Worm (Caenorhabditis elegans): ENCODE results near the gene nspc-19.
"Not testable (repeated sequence)": the region's sequence is repeated elsewhere in the genome, so short reads cannot be mapped to it uniquely, and the experiment has no call there.

Gene nspc-19

ce11 chrX:14528399-14528798 lies at the start of gene nspc-19:
TSS of gene nspc-19 (plus strand) at chrX:14528699.
- TF ChIP-seq pax-1, ceh-2, C08G9.2 (tag; optimal IDR thresholded peaks at IDR 0.05): not testable (repeated sequence)

DNA sequence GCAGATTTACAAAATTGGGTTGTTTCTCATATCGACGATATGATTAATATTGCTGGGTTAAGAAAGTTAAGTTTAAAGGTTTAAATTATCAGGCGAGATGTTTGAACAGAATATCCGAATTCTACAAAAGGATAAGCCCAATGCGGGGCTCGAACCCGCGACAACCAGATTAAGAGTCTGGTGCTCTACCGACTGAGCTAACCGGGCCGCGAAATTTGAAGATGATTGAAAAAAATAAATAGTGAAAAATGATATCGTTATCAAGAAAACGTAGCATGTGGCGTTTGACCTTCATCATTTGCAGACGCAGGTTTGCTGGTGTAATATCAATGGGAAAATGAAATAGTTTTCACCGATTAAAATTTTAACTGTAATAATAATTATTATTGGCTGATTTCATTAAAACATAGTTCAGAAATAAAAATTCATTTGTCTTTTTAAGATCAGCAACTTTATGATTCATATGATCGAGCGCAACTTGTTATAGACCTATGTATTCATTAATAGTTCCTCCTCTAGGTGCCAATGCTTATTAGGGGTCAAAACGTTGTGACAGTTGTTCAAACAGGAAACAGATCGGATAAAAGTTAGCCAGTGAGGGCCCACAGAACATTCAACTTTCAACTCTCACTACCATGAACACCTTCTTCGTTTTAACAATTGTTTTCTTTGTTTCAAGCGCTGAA lies 49.6 kb upstream of the nspc-19 start, which contains the start of gene M163.11:
Gene M163.11, plus strand, starts transcription at position 636 of the 686 bp plus-strand sequence.
- peak; percentile 45 for TF ChIP-seq dve-1 (tag; optimal IDR thresholded peaks at IDR 0.05)
- no peak for TF ChIP-seq pha-2 (tag; optimal IDR thresholded peaks at IDR 0.05)
- no peak for TF ChIP-seq zip-5 (tag; optimal IDR thresholded peaks at IDR 0.05)

DNA sequence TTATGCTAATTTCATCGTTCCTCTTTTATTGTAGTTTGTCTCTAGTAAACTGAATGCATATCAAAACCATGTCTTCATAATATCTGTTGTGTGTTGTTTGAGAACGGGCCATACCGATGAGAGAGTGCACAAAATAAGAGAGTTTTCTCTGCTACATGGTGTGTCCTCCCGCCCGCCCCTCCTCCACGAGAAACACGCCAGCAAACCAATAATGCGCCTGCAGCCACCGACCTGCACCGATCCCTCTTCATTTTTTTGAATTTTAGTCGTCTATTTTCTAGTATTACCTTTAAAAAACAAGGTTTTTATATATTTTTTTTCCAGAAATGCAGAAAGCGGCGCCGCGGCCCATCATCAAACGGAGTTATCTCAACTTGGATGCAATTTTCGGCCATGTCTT lies 48.3 kb upstream of the nspc-19 start, which contains the start of gene gfi-3:
Gene gfi-3, plus strand, starts transcription at position 325 of the 400 bp plus-strand sequence.
- TF ChIP-seq ceh-24 (tag; optimal IDR thresholded peaks at IDR 0.05) (no peak), rnt-1 (tag; optimal IDR thresholded peaks at IDR 0.05) (peak; percentile 25), tbx-7 (tag; optimal IDR thresholded peaks at IDR 0.05) (no peak), unc-42 (tag; optimal IDR thresholded peaks at IDR 0.05) (peak; percentile 27), ahr-1 (tag; optimal IDR thresholded peaks at IDR 0.05) (no peak), ceh-31 (tag; optimal IDR thresholded peaks at IDR 0.05) (peak; percentile 46), C38D4.7 (GFP tag; optimal IDR thresholded peaks at IDR 0.05) (peak; percentile 35), nhr-11 (tag; optimal IDR thresholded peaks at IDR 0.05) (no peak), tbx-2 (tag; optimal IDR thresholded peaks at IDR 0.05) (peak; percentile 72), sox-2 (GFP tag; IDR thresholded peaks at IDR 0.05) (no peak), lim-6 (tag; optimal IDR thresholded peaks at IDR 0.05) (no peak), ama-1 (optimal IDR thresholded peaks at IDR 0.05) (no peak), eyg-1 (tag; optimal IDR thresholded peaks at IDR 0.05) (no peak), madf-2 (tag; optimal IDR thresholded peaks at IDR 0.05) (peak; percentile 48), pax-1 (tag; optimal IDR thresholded peaks at IDR 0.05) (no peak), sdc-2 (tag; optimal IDR thresholded peaks at IDR 0.05) (peak; percentile 76), ceh-18 (tag; optimal IDR thresholded peaks at IDR 0.05) (peak; percentile 61), ceh-34 (tag; optimal IDR thresholded peaks at IDR 0.05) (peak; percentile 77), che-1 (tag; optimal IDR thresholded peaks at IDR 0.05) (no peak), gmeb-2 (tag; optimal IDR thresholded peaks at IDR 0.05) (peak; percentile 26), npax-4 (tag; optimal IDR thresholded peaks at IDR 0.05) (no peak), unc-3 (GFP tag; conservative IDR thresholded peaks at IDR 0.05) (peak; percentile 20; the same call in 1 of the 2 replicates), unc-3 (tag; optimal IDR thresholded peaks at IDR 0.05) (no peak), mec-3 (tag; optimal IDR thresholded peaks at IDR 0.05; ENCODE audit: borderline replicate concordance) (no peak), T23F11.4 (GFP tag; optimal IDR thresholded peaks at IDR 0.05) (no peak), fax-1 (tag; optimal IDR thresholded peaks at IDR 0.05) (no peak), lin-11 (tag; optimal IDR thresholded peaks at IDR 0.05) (no peak), odd-2 (tag; optimal IDR thresholded peaks at IDR 0.05) (no peak), ceh-48 (tag; optimal IDR thresholded peaks at IDR 0.05) (peak; percentile 18), hlh-30 (tag; optimal IDR thresholded peaks at IDR 0.05; ENCODE audit: insufficient read depth) (no peak), pha-2 (tag; optimal IDR thresholded peaks at IDR 0.05) (peak; percentile 17), ceh-9 (tag; optimal IDR thresholded peaks at IDR 0.05) (no peak), C08G9.2 (tag; optimal IDR thresholded peaks at IDR 0.05) (no peak), nhr-232 (tag; optimal IDR thresholded peaks at IDR 0.05) (no peak), ceh-19 (GFP tag; optimal IDR thresholded peaks at IDR 0.05) (no peak), pqm-1 (tag; optimal IDR thresholded peaks at IDR 0.05) (no peak), dmd-4 (tag; optimal IDR thresholded peaks at IDR 0.05; ENCODE audit: borderline replicate concordance) (peak; percentile 36), fkh-10 (GFP tag; optimal IDR thresholded peaks at IDR 0.05) (no peak), pha-4 (tag; optimal IDR thresholded peaks at IDR 0.05) (no peak), sox-4 (tag; optimal IDR thresholded peaks at IDR 0.05) (peak; percentile 33), ttx-3 (tag; optimal IDR thresholded peaks at IDR 0.05) (peak; percentile 41), F13H6.1 (tag; optimal IDR thresholded peaks at IDR 0.05) (peak; percentile 8), Y22D7AL.16 (tag; optimal IDR thresholded peaks at IDR 0.05) (no peak), elt-4 (tag; optimal IDR thresholded peaks at IDR 0.05) (no peak), ceh-45 (GFP tag; IDR thresholded peaks at IDR 0.05) (no peak)

Data from whole organism, late embryonic.